Fruit fly (Drosophila melanogaster): ENCODE measurements around the gene rost.

DNA sequence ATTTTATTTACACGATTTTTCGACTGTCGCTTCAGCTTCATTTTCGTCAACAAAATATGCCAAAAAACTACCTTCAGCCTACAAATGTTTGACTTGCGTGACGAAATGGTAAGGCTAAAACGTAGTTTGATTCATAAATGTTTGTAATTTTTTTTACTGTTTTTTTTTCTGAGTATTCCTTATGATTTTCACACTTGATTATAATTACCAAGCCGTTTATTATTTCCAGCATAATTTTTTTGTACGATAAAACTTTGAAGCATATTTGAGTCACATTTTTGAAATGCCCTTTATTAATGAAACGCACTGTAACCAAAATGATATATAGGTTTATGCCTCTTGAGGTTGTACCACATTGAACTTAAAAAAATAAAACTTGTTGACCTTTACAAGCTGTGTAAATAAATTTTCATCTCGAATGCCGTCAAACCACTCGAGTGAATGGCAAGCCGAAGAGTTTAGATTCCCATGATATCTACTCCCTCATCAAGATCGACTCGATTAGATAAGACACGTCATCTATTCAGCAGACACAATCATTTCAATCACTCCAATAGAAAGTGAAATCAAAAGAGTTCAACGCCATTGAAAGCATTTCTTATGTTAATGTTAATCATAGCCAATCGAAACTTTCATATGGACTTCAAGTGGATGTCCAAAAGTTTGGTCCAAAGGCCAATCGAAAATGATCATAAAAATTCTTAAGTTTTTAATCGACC, 6.6 kb downstream of the rost start:
- TF ChIP-seq CG3919 (GFP tag; optimal IDR thresholded peaks at IDR 0.05) (no peak), CG6854 (GFP tag; optimal IDR thresholded peaks at IDR 0.05) (no peak), Sox102F (GFP tag; optimal IDR thresholded peaks at IDR 0.05) (no peak), fd85E (GFP tag; optimal IDR thresholded peaks at IDR 0.05) (no peak), CG7368 (GFP tag; optimal IDR thresholded peaks at IDR 0.05) (no peak)

Data from whole organism, prepupa.